Worm (Caenorhabditis elegans): ENCODE measurements around the gene Y39A1A.18.

DNA sequence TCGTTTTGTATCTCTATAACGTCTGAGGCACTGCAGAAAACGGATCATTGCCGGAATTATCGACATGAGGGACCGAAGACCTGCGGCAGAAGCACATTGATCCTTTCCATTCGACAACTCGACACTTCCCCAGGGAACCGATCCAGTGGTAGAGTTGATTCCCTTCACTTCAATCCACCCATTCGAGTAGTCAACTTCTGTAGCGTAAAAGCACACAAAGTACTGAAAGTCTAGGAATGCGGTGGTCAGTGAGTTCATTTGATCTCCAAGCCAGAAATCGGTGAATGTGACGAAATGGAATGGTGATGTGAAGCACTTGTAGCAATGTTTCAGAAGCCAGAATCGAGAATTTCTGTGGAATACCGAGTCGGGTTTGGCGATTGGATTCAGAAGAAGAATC is 10.2 kb upstream of the Y39A1A.18 start:
- TF ChIP-seq ceh-43 (GFP tag; optimal IDR thresholded peaks at IDR 0.05) = no peak
- TF ChIP-seq ztf-11 (tag; optimal IDR thresholded peaks at IDR 0.05) = no peak
- no peak for TF ChIP-seq nhr-76 (tag; optimal IDR thresholded peaks at IDR 0.05)
- TF ChIP-seq elt-1 (tag; optimal IDR thresholded peaks at IDR 0.05; ENCODE audit: borderline replicate concordance, insufficient read depth) = no peak
- TF ChIP-seq sptf-1 (tag; optimal IDR thresholded peaks at IDR 0.05) = no peak
- no peak for TF ChIP-seq lsy-2 (tag; optimal IDR thresholded peaks at IDR 0.05)
- no peak for TF ChIP-seq unc-62 (GFP tag; optimal IDR thresholded peaks at IDR 0.05)
- TF ChIP-seq unc-39 (tag; optimal IDR thresholded peaks at IDR 0.05) = no peak
- no peak for TF ChIP-seq nhr-12 (tag; optimal IDR thresholded peaks at IDR 0.05)
- no peak for TF ChIP-seq snpc-4 (tag; optimal IDR thresholded peaks at IDR 0.05)

Measured in whole organism, mixed stage, embryonic.